Worm (Caenorhabditis elegans) whole organism, young adult: Measurements from ENCODE around the gene ZC404.15.
A peak's percentile ranks its signal among the peaks of the same experiment; 100 is the strongest.

ENCODE experiments used
- B0035.1 ChIP-seq: sonication (generic microtip); optimal IDR thresholded peaks from 2 replicates; lab custom pipeline; 2016; ENCODE audit warnings: missing genetic modification characterization, mild to moderate bottlenecking, missing compliant biosample characterization, missing genotype, missing genetic modification reagents
- F10E7.11 ChIP-seq: sonication (generic microtip); optimal IDR thresholded peaks from 2 replicates; lab custom pipeline; 2017; ENCODE audit warnings: mild to moderate bottlenecking, missing genetic modification characterization, moderate library complexity, missing compliant biosample characterization
- F22D6.2 ChIP-seq: sonication (generic microtip); optimal IDR thresholded peaks from 2 replicates; lab custom pipeline; 2016; ENCODE audit warnings: mild to moderate bottlenecking, missing genetic modification characterization, missing compliant biosample characterization
- F39B2.1 ChIP-seq: fragments of 200-800 bp; sonication (Bioruptor generic); IDR thresholded peaks from 2 replicates; pipeline ENCODE4 v1.3.6; 2022; ENCODE audit warnings: missing genetic modification reagents, missing genetic modification characterization, missing compliant biosample characterization
- F55B11.4 ChIP-seq: sonication (generic microtip); optimal IDR thresholded peaks from 2 replicates; lab custom pipeline; 2016; ENCODE audit warnings: missing compliant biosample characterization, missing genetic modification characterization, borderline replicate concordance; ENCODE audit not compliant: insufficient read depth
- T26A5.8 ChIP-seq: sonication (generic microtip); optimal IDR thresholded peaks from 2 replicates; lab custom pipeline; 2016; ENCODE audit warnings: missing genetic modification characterization, missing compliant biosample characterization
- ama-1 ChIP-seq, 3 experiments: fragments of 150-350 bp in 1 of 3; sonication (generic microtip) in 2 of 3; optimal IDR thresholded peaks; 2 replicates each; lab custom pipeline; 2014 to 2018; ENCODE audit warnings: missing biosample characterization in 2 of 3, missing genetic modification characterization in 2 of 3, missing genetic modification reagents in 2 of 3
- aptf-2 ChIP-seq: fragments of 200-800 bp; sonication (Bioruptor generic); conservative IDR thresholded peaks from 2 replicates; pipeline ENCODE4 v1.3.6; 2022; ENCODE audit warnings: missing genetic modification reagents, missing genetic modification characterization, missing compliant biosample characterization
- aptf-3 ChIP-seq: fragments of 200-800 bp; sonication (Bioruptor generic); IDR thresholded peaks from 2 replicates; pipeline ENCODE4 v1.3.6; 2022; ENCODE audit warnings: missing genetic modification characterization, missing compliant biosample characterization
- atf-7 ChIP-seq: sonication (generic microtip); optimal IDR thresholded peaks from 2 replicates; lab custom pipeline; 2017; ENCODE audit warnings: mild to moderate bottlenecking, missing genetic modification characterization, missing compliant biosample characterization
- athp-1 ChIP-seq: sonication (generic microtip); optimal IDR thresholded peaks from 2 replicates; lab custom pipeline; 2017; ENCODE audit warnings: mild to moderate bottlenecking, missing genetic modification characterization, missing compliant biosample characterization
- cebp-1 ChIP-seq, 2 experiments: fragments of 200-800 bp in 1 of 2; sonication (Bioruptor generic) in 1 of 2; sonication (generic microtip) in 1 of 2; IDR thresholded peaks in 1 of 2; optimal IDR thresholded peaks in 1 of 2; 2 replicates each; pipeline versions ENCODE4 v1.3.6 to Lab custom; 2017 to 2022; ENCODE audit warnings: missing compliant biosample characterization in 2 of 2, missing genetic modification characterization in 2 of 2, mild to moderate bottlenecking in 1 of 2, missing genetic modification reagents in 1 of 2, moderate library complexity in 1 of 2
- dpl-1 ChIP-seq: fragments of 150-350 bp; optimal IDR thresholded peaks from 2 replicates; lab custom pipeline; 2014; ENCODE audit warnings: missing biosample characterization, missing genetic modification reagents, missing genetic modification characterization
- efl-1 ChIP-seq: fragments of 150-350 bp; optimal IDR thresholded peaks from 2 replicates; lab custom pipeline; 2014; ENCODE audit warnings: missing biosample characterization, missing genetic modification reagents, missing genetic modification characterization
- fkh-3 ChIP-seq: sonication (generic microtip); optimal IDR thresholded peaks from 2 replicates; lab custom pipeline; 2016; ENCODE audit warnings: mild to moderate bottlenecking, missing genetic modification characterization, missing compliant biosample characterization
- gei-17 ChIP-seq: fragments of 200-800 bp; sonication (Bioruptor generic); optimal IDR thresholded peaks from 2 replicates; lab custom pipeline; 2018; ENCODE audit warnings: mild to moderate bottlenecking, missing genetic modification characterization, missing compliant biosample characterization
- hlh-12 ChIP-seq: sonication (generic microtip); optimal IDR thresholded peaks from 2 replicates; lab custom pipeline; 2016; ENCODE audit warnings: missing genetic modification characterization, missing compliant biosample characterization
- hlh-26 ChIP-seq: fragments of 200-800 bp; sonication (Bioruptor generic); conservative IDR thresholded peaks from 2 replicates; pipeline ENCODE4 v1.3.6; 2022; ENCODE audit warnings: missing genetic modification reagents, missing genetic modification characterization, missing compliant biosample characterization
- hmg-1.2 ChIP-seq: fragments of 200-800 bp; sonication (Bioruptor generic); IDR thresholded peaks from 2 replicates; pipeline ENCODE4 v1.3.6; 2022; ENCODE audit warnings: missing genetic modification reagents, missing genetic modification characterization, missing compliant biosample characterization
- hrde-1 ChIP-seq: sonication (generic microtip); optimal IDR thresholded peaks from 2 replicates; lab custom pipeline; 2016; ENCODE audit warnings: missing genetic modification characterization, mild to moderate bottlenecking, missing compliant biosample characterization, moderate library complexity, missing genotype, missing genetic modification reagents, borderline replicate concordance
- lin-35 ChIP-seq, 3 experiments: fragments of 150-350 bp in 2 of 3; sonication (generic microtip) in 1 of 3; optimal IDR thresholded peaks; 2 replicates each; lab custom pipeline; 2014 to 2018; ENCODE audit warnings: missing biosample characterization in 3 of 3, missing genetic modification characterization in 3 of 3, missing genetic modification reagents in 3 of 3
- madf-3 ChIP-seq: fragments of 200-800 bp; sonication (Bioruptor generic); IDR thresholded peaks from 2 replicates; pipeline ENCODE4 v1.3.6; 2022; ENCODE audit warnings: missing genetic modification reagents, missing genetic modification characterization, missing compliant biosample characterization
- madf-8 ChIP-seq: fragments of 200-800 bp; sonication (Bioruptor generic); conservative IDR thresholded peaks from 2 replicates; pipeline ENCODE4 v1.3.6; 2022; ENCODE audit warnings: missing genetic modification reagents, missing genetic modification characterization, missing compliant biosample characterization
- mcd-1 ChIP-seq: fragments of 200-800 bp; sonication (Bioruptor generic); IDR thresholded peaks from 2 replicates; pipeline ENCODE4 v1.3.6; 2022; ENCODE audit warnings: missing genetic modification reagents, missing genetic modification characterization, missing compliant biosample characterization
- pha-4 ChIP-seq: fragments of 150-350 bp; sonication (generic microtip); optimal IDR thresholded peaks from 2 replicates; lab custom pipeline; 2014; ENCODE audit warnings: missing biosample characterization, missing genetic modification reagents, missing genetic modification characterization
- rcor-1 ChIP-seq: fragments of 200-800 bp; sonication (Bioruptor generic); IDR thresholded peaks from 2 replicates; pipeline ENCODE4 v1.3.6; 2022; ENCODE audit warnings: missing genetic modification reagents, missing genetic modification characterization, missing compliant biosample characterization
- rec-8 ChIP-seq, 2 experiments: sonication (generic microtip); optimal IDR thresholded peaks; 2 replicates each; lab custom pipeline; 2016; ENCODE audit warnings: mild to moderate bottlenecking in 2 of 2, missing genetic modification characterization in 2 of 2, missing genetic modification reagents in 2 of 2, missing genotype in 2 of 2, missing biosample characterization in 1 of 2, missing compliant biosample characterization in 1 of 2, moderate library complexity in 1 of 2
- sdz-38 ChIP-seq: sonication (generic microtip); optimal IDR thresholded peaks from 2 replicates; lab custom pipeline; 2016; ENCODE audit warnings: missing genotype, missing genetic modification characterization, missing compliant biosample characterization
- snpc-1.1 ChIP-seq: sonication (generic microtip); optimal IDR thresholded peaks from 2 replicates; lab custom pipeline; 2017; ENCODE audit warnings: missing genetic modification characterization, mild to moderate bottlenecking, missing compliant biosample characterization, antibody characterized with exemption, moderate library complexity, missing genotype, missing genetic modification reagents; ENCODE audit not compliant: insufficient read depth
- snpc-4 ChIP-seq, 5 experiments: fragments of 150-350 bp in 1 of 5; sonication (generic microtip) in 4 of 5; optimal IDR thresholded peaks; 2 replicates each; lab custom pipeline; 2014 to 2018; ENCODE audit warnings: missing genetic modification characterization in 5 of 5, missing biosample characterization in 3 of 5, antibody characterized with exemption in 2 of 5, mild to moderate bottlenecking in 2 of 5, missing compliant biosample characterization in 2 of 5, missing genotype in 2 of 5, moderate library complexity in 2 of 5, missing genetic modification reagents in 1 of 5
- ztf-28 ChIP-seq: fragments of 200-800 bp; sonication (Bioruptor generic); IDR thresholded peaks from 2 replicates; pipeline ENCODE4 v1.3.6; 2022; ENCODE audit warnings: missing genetic modification reagents, missing genetic modification characterization, missing compliant biosample characterization

ZC404.15 gene

ce11 chrV:6796894-6797293 lies 16.6 kb downstream of the ZC404.15 start:
- TF ChIP-seq pha-4 (tag; lab: Kevin White, UChicago), result no peak
- TF ChIP-seq hmg-1.2 (GFP tag; lab: Robert Waterston, UW), result peak; percentile 91; the same call in 1 of the 2 replicates

ce11 chrV:6799564-6799963 lies 19.3 kb downstream of the ZC404.15 start, which contains the start of gene dmsr-9:
dmsr-9 (minus strand) TSS chrV:6799664.
- TF ChIP-seq atf-7 (tag; lab: Kevin White, UChicago) (no peak), T26A5.8 (no peak), sdz-38 (tag; lab: Kevin White, UChicago) (no peak), F55B11.4 (no peak), rec-8 (tag; optimal IDR thresholded peaks at IDR 0.05; lab: Kevin White, UChicago) (no peak), aptf-3 (GFP tag; lab: Robert Waterston, UW) (no peak), hlh-26 (GFP tag; lab: Robert Waterston, UW) (no peak), dpl-1 (GFP tag; lab: Kevin White, UChicago) (no peak), snpc-1.1 (no peak), B0035.1 (no peak), athp-1 (tag; lab: Kevin White, UChicago) (no peak), snpc-4 (GFP tag; optimal IDR thresholded peaks at IDR 0.05; lab: Kevin White, UChicago) (no peak), snpc-4 (tag; optimal IDR thresholded peaks at IDR 0.05; lab: Kevin White, UChicago) (no peak), hrde-1 (tag; lab: Kevin White, UChicago) (no peak), efl-1 (GFP tag; lab: Kevin White, UChicago) (no peak), ama-1 (optimal IDR thresholded peaks at IDR 0.05; lab: Kevin White, UChicago) (no peak), ama-1 (GFP tag; optimal IDR thresholded peaks at IDR 0.05; lab: Kevin White, UChicago) (no peak), lin-35 (GFP tag; optimal IDR thresholded peaks at IDR 0.05; lab: Kevin White, UChicago) (no peak)
- TF ChIP-seq, all 124 proteins: peak for 0

DNA sequence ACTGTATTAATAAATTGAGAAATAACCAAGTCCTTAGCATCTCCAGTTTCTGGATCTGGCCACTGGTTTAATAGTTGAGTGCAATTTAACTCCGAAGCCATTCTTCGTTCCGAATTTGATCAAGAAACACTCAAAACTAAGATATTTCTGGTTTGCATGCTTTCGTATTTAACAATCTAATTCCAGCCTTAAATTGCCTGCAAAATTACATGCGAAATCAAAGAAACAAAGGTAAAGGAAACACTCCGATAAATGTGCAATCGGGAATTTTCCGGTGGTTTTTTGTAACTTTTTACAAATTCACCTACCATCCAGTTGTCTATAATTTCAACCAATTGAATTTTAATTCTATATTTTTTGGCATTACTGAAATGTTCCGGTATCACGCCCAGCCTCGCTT lies 21.6 kb downstream of the ZC404.15 start, which contains the start of gene dmsr-10:
TSS of gene dmsr-10 (minus strand) at position 101 of the 400 bp plus-strand sequence.
- TF ChIP-seq rcor-1, result no peak
- no peak for TF ChIP-seq mcd-1 (GFP tag; lab: Robert Waterston, UW)
- TF ChIP-seq aptf-2 (GFP tag; lab: Robert Waterston, UW), result no peak
- TF ChIP-seq madf-3 (GFP tag; lab: Robert Waterston, UW), result no peak
- TF ChIP-seq madf-8, result no peak
- no peak for TF ChIP-seq F10E7.11 (tag; lab: Kevin White, UChicago)
- no peak for TF ChIP-seq atf-7 (tag; lab: Kevin White, UChicago)
- TF ChIP-seq ztf-28 (GFP tag; lab: Robert Waterston, UW), result no peak
- no peak for TF ChIP-seq gei-17
- TF ChIP-seq, all 124 proteins: peak for 0

DNA sequence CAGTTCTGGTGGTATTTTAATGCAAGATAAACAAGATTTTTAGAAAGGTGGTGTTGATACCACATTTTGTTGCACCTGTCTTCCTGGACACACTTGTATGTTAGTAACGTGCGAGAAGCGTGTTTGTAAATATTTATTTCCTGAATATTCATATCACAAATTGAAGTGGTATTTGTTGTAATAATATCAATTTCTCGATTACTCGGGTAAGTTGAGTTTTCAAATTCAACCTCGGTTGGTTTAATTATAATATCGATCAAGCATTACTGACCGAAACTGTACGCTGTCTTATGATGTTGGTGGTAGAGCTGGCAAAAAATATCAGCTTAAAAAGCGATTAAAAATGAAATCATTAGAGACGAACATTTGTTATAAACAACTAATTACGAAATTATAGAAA lies 23.7 kb downstream of the ZC404.15 start, which contains the start of gene dmsr-11:
TSS of gene dmsr-11 (minus strand) at position 101 of the 400 bp plus-strand sequence.
- TF ChIP-seq snpc-1.1 (no peak), hlh-26 (GFP tag; lab: Robert Waterston, UW) (no peak), cebp-1 (GFP tag; IDR thresholded peaks at IDR 0.05; lab: Robert Waterston, UW) (no peak), cebp-1 (tag; optimal IDR thresholded peaks at IDR 0.05; lab: Kevin White, UChicago) (no peak), fkh-3 (tag; lab: Kevin White, UChicago) (no peak), F39B2.1 (GFP tag; lab: Robert Waterston, UW) (no peak), rcor-1 (no peak), hlh-12 (tag; lab: Kevin White, UChicago) (no peak), F22D6.2 (no peak)
